Fruit fly (Drosophila melanogaster) whole organism, embryonic: ENCODE results near the gene Obp73a.

ENCODE experiments used
- Ada2b ChIP-seq: fragments of 200-800 bp; sonication (Bioruptor generic); IDR thresholded peaks from 2 replicates; pipeline ENCODE4 v1.3.6; 2022; ENCODE audit warnings: missing biosample characterization, missing genetic modification characterization
- Blimp-1 ChIP-seq: fragments of 200-800 bp; sonication (Bioruptor generic); optimal IDR thresholded peaks from 3 replicates; lab custom pipeline; 2018; ENCODE audit warnings: missing biosample characterization, missing genetic modification characterization, mild to moderate bottlenecking, moderate library complexity, missing genetic modification reagents
- CG10979 ChIP-seq: fragments of 200-800 bp; sonication (Bioruptor generic); optimal IDR thresholded peaks from 2 replicates; lab custom pipeline; 2018; ENCODE audit warnings: missing biosample characterization, mild to moderate bottlenecking, missing genetic modification characterization, moderate library complexity
- CG12659 ChIP-seq: fragments of 200-800 bp; sonication (Bioruptor generic); optimal IDR thresholded peaks from 3 replicates; lab custom pipeline; 2017; ENCODE audit warnings: mild to moderate bottlenecking, missing biosample characterization, missing genetic modification reagents, missing genetic modification characterization
- CG12769 ChIP-seq: fragments of 200-800 bp; sonication (Bioruptor generic); optimal IDR thresholded peaks from 2 replicates; lab custom pipeline; 2019; ENCODE audit warnings: missing biosample characterization, mild to moderate bottlenecking, missing genetic modification characterization, moderate library complexity
- CG13894 ChIP-seq: fragments of 200-800 bp; sonication (Bioruptor generic); optimal IDR thresholded peaks from 3 replicates; lab custom pipeline; 2018; ENCODE audit warnings: missing biosample characterization, mild to moderate bottlenecking, missing genetic modification characterization, moderate library complexity
- CG14667 ChIP-seq: fragments of 200-800 bp; sonication (Bioruptor generic); IDR thresholded peaks from 2 replicates; pipeline ENCODE4 v1.3.6; 2022; ENCODE audit warnings: missing biosample characterization, missing genetic modification characterization
- CG15514 ChIP-seq: fragments of 200-800 bp; sonication (Bioruptor generic); optimal IDR thresholded peaks from 3 replicates; lab custom pipeline; 2017; ENCODE audit warnings: missing biosample characterization, missing genetic modification characterization, mild to moderate bottlenecking, moderate library complexity, missing genetic modification reagents
- CG17359 ChIP-seq: fragments of 200-800 bp; sonication (Bioruptor generic); optimal IDR thresholded peaks from 3 replicates; lab custom pipeline; 2018; ENCODE audit warnings: missing biosample characterization, mild to moderate bottlenecking, missing genetic modification characterization, moderate library complexity
- CG2120 ChIP-seq: fragments of 200-800 bp; sonication (Bioruptor generic); optimal IDR thresholded peaks from 3 replicates; lab custom pipeline; 2016; ENCODE audit warnings: missing biosample characterization, missing genetic modification characterization
- CG2199 ChIP-seq: fragments of 200-800 bp; sonication (Bioruptor generic); IDR thresholded peaks from 3 replicates; pipeline ENCODE4 v1.3.6; 2022; ENCODE audit warnings: missing biosample characterization, missing genetic modification characterization
- CG30431 ChIP-seq: fragments of 200-800 bp; sonication (Bioruptor generic); optimal IDR thresholded peaks from 2 replicates; lab custom pipeline; 2017; ENCODE audit warnings: missing biosample characterization, missing genetic modification characterization
- CG4328 ChIP-seq: fragments of 200-800 bp; sonication (Bioruptor generic); optimal IDR thresholded peaks from 3 replicates; lab custom pipeline; 2017; ENCODE audit warnings: missing biosample characterization, missing genetic modification reagents, missing genetic modification characterization
- CG5953 ChIP-seq: fragments of 200-800 bp; sonication (Bioruptor generic); IDR thresholded peaks from 2 replicates; pipeline ENCODE4 v1.3.6; 2022; ENCODE audit warnings: missing biosample characterization, missing genetic modification characterization
- CG6175 ChIP-seq: fragments of 200-800 bp; sonication (Bioruptor generic); IDR thresholded peaks from 3 replicates; pipeline ENCODE4 v1.3.6; 2022; ENCODE audit warnings: missing biosample characterization, missing genetic modification characterization
- CG7372 ChIP-seq: fragments of 200-800 bp; sonication (Bioruptor generic); IDR thresholded peaks from 2 replicates; pipeline ENCODE4 v1.3.6; 2022; ENCODE audit warnings: missing biosample characterization, missing genetic modification characterization
- CG7556 ChIP-seq: fragments of 200-800 bp; sonication (Bioruptor generic); optimal IDR thresholded peaks from 2 replicates; lab custom pipeline; 2017; ENCODE audit warnings: missing biosample characterization, mild to moderate bottlenecking, missing genetic modification characterization
- CG7987 ChIP-seq: fragments of 200-800 bp; sonication (Bioruptor generic); optimal IDR thresholded peaks from 2 replicates; lab custom pipeline; 2018; ENCODE audit warnings: missing biosample characterization, mild to moderate bottlenecking, missing genetic modification characterization, moderate library complexity
- Dp ChIP-seq: fragments of 200-800 bp; sonication (Bioruptor generic); optimal IDR thresholded peaks from 2 replicates; lab custom pipeline; 2018; ENCODE audit warnings: missing biosample characterization, mild to moderate bottlenecking, missing genetic modification characterization, moderate library complexity
- Hand ChIP-seq: fragments of 200-800 bp; sonication (Bioruptor generic); optimal IDR thresholded peaks from 2 replicates; lab custom pipeline; 2017; ENCODE audit warnings: mild to moderate bottlenecking, missing biosample characterization, missing genetic modification reagents, missing genetic modification characterization
- Hey ChIP-seq: fragments of 200-800 bp; sonication (Bioruptor generic); optimal IDR thresholded peaks from 3 replicates; lab custom pipeline; 2018; ENCODE audit warnings: missing biosample characterization, mild to moderate bottlenecking, missing genetic modification characterization
- Lhr ChIP-seq: fragments of 200-800 bp; sonication (Bioruptor generic); optimal IDR thresholded peaks from 3 replicates; lab custom pipeline; 2017; ENCODE audit warnings: mild to moderate bottlenecking, missing biosample characterization, missing genetic modification reagents, missing genetic modification characterization
- MBD-R2 ChIP-seq: fragments of 200-800 bp; sonication (Bioruptor generic); IDR thresholded peaks from 2 replicates; pipeline ENCODE4 v1.3.6; 2022; ENCODE audit warnings: missing biosample characterization, missing genetic modification characterization
- Mrtf ChIP-seq: fragments of 200-800 bp; sonication (Bioruptor generic); IDR thresholded peaks from 3 replicates; pipeline ENCODE4 v1.3.6; 2022; ENCODE audit warnings: missing biosample characterization, missing genetic modification characterization
- Scr ChIP-seq: fragments of 200-800 bp; sonication (Bioruptor generic); IDR thresholded peaks from 2 replicates; pipeline ENCODE4 v1.3.6; 2022; ENCODE audit warnings: missing biosample characterization, missing genetic modification characterization; ENCODE audit not compliant: partially characterized antibody
- Sry-δ ChIP-seq: fragments of 200-800 bp; sonication (Bioruptor generic); optimal IDR thresholded peaks from 2 replicates; lab custom pipeline; 2016; ENCODE audit warnings: missing biosample characterization, missing genetic modification characterization
- Ssrp ChIP-seq: fragments of 200-800 bp; sonication (Bioruptor generic); optimal IDR thresholded peaks from 2 replicates; lab custom pipeline; 2018; ENCODE audit warnings: missing biosample characterization, mild to moderate bottlenecking, missing genetic modification characterization, moderate library complexity
- Vsx1 ChIP-seq: fragments of 200-800 bp; sonication (Bioruptor generic); optimal IDR thresholded peaks from 2 replicates; lab custom pipeline; 2017; ENCODE audit warnings: missing biosample characterization, mild to moderate bottlenecking, missing genetic modification characterization, missing genetic modification reagents
- abd-A ChIP-seq: fragments of 200-800 bp; sonication (Bioruptor generic); optimal IDR thresholded peaks from 3 replicates; lab custom pipeline; 2019; ENCODE audit warnings: missing biosample characterization, mild to moderate bottlenecking, missing genetic modification characterization, moderate library complexity
- ara ChIP-seq: fragments of 200-800 bp; sonication (Bioruptor generic); IDR thresholded peaks from 2 replicates; pipeline ENCODE4 v1.3.6; 2022; ENCODE audit warnings: missing biosample characterization, missing genetic modification characterization
- bsh ChIP-seq, 2 experiments: fragments of 200-800 bp; sonication (Bioruptor generic); optimal IDR thresholded peaks; 2 replicates each; lab custom pipeline; 2017 to 2018; ENCODE audit warnings: mild to moderate bottlenecking in 2 of 2, missing biosample characterization in 2 of 2, missing genetic modification characterization in 2 of 2, moderate library complexity in 1 of 2
- eve ChIP-seq, 2 experiments: fragments of >200 bp; optimal IDR thresholded peaks; 2 replicates each; lab custom pipeline; 2017; ENCODE audit warnings: missing biosample characterization in 2 of 2, missing genetic modification characterization in 2 of 2
- ewg ChIP-seq: fragments of 200-800 bp; sonication (Bioruptor generic); optimal IDR thresholded peaks from 3 replicates; lab custom pipeline; 2017; ENCODE audit warnings: mild to moderate bottlenecking, missing biosample characterization, missing genetic modification reagents, missing genetic modification characterization
- jumu ChIP-seq: fragments of 200-800 bp; sonication (Bioruptor generic); optimal IDR thresholded peaks from 3 replicates; lab custom pipeline; 2016; ENCODE audit warnings: missing biosample characterization, missing genetic modification characterization
- kni ChIP-seq: fragments of 200-800 bp; sonication (Bioruptor generic); optimal IDR thresholded peaks from 3 replicates; lab custom pipeline; 2017; ENCODE audit warnings: mild to moderate bottlenecking, missing biosample characterization, missing genetic modification reagents, missing genetic modification characterization
- knrl ChIP-seq: fragments of 200-800 bp; sonication (Bioruptor generic); IDR thresholded peaks from 3 replicates; pipeline ENCODE4 v1.3.6; 2022; ENCODE audit warnings: missing biosample characterization, missing genetic modification characterization; ENCODE audit not compliant: partially characterized antibody
- lmd ChIP-seq: fragments of 200-800 bp; sonication (Bioruptor generic); IDR thresholded peaks from 2 replicates; pipeline ENCODE4 v1.3.6; 2022; ENCODE audit warnings: missing biosample characterization, missing genetic modification characterization
- lola ChIP-seq, 3 experiments: fragments of >200 bp in 2 of 3; fragments of 200-800 bp in 1 of 3; sonication (Bioruptor generic) in 1 of 3; optimal IDR thresholded peaks; 2 replicates each; lab custom pipeline; 2017 to 2019; ENCODE audit warnings: missing biosample characterization in 3 of 3, missing genetic modification characterization in 3 of 3, mild to moderate bottlenecking in 1 of 3, moderate library complexity in 1 of 3
- lov ChIP-seq, 2 experiments: fragments of 200-800 bp in 1 of 2; fragments of >200 bp in 1 of 2; sonication (Bioruptor generic) in 1 of 2; IDR thresholded peaks in 1 of 2; optimal IDR thresholded peaks in 1 of 2; 2 replicates in 1 of 2; 3 replicates in 1 of 2; pipeline versions ENCODE4 v1.3.6 to Lab custom; 2017 to 2022; ENCODE audit warnings: missing biosample characterization in 1 of 2, missing genetic modification characterization in 1 of 2
- pzg ChIP-seq: fragments of 200-800 bp; sonication (Bioruptor generic); optimal IDR thresholded peaks from 3 replicates; lab custom pipeline; 2018; ENCODE audit warnings: missing biosample characterization, mild to moderate bottlenecking, missing genetic modification characterization, moderate library complexity
- rib ChIP-seq: fragments of 200-800 bp; sonication (Bioruptor generic); IDR thresholded peaks from 2 replicates; pipeline ENCODE4 v1.3.6; 2022; ENCODE audit warnings: missing biosample characterization, missing genetic modification characterization
- run ChIP-seq: fragments of 200-800 bp; sonication (Bioruptor generic); optimal IDR thresholded peaks from 3 replicates; lab custom pipeline; 2018; ENCODE audit warnings: missing biosample characterization, mild to moderate bottlenecking, missing genetic modification characterization
- sima ChIP-seq: fragments of 200-800 bp; sonication (Bioruptor generic); optimal IDR thresholded peaks from 2 replicates; lab custom pipeline; 2016; ENCODE audit warnings: missing biosample characterization, missing genetic modification characterization
- stwl ChIP-seq: fragments of 200-800 bp; sonication (Bioruptor generic); optimal IDR thresholded peaks from 3 replicates; lab custom pipeline; 2018; ENCODE audit warnings: missing biosample characterization, mild to moderate bottlenecking, missing genetic modification characterization, moderate library complexity
- tna ChIP-seq: fragments of 200-800 bp; sonication (Bioruptor generic); IDR thresholded peaks from 2 replicates; pipeline ENCODE4 v1.3.6; 2022; ENCODE audit warnings: missing biosample characterization, missing genetic modification characterization; ENCODE audit not compliant: partially characterized antibody
- vvl ChIP-seq: fragments of 200-800 bp; sonication (Bioruptor generic); IDR thresholded peaks from 2 replicates; pipeline ENCODE4 v1.3.6; 2022; ENCODE audit warnings: missing biosample characterization, missing genetic modification characterization
- wek ChIP-seq: fragments of 200-800 bp; sonication (Bioruptor generic); optimal IDR thresholded peaks from 3 replicates; lab custom pipeline; 2018; ENCODE audit warnings: missing biosample characterization, mild to moderate bottlenecking, missing genetic modification characterization, moderate library complexity
- z ChIP-seq: fragments of 200-800 bp; sonication (Bioruptor generic); IDR thresholded peaks from 3 replicates; pipeline ENCODE4 v1.3.6; 2022; ENCODE audit warnings: missing biosample characterization, missing genetic modification characterization

Obp73a gene

DNA sequence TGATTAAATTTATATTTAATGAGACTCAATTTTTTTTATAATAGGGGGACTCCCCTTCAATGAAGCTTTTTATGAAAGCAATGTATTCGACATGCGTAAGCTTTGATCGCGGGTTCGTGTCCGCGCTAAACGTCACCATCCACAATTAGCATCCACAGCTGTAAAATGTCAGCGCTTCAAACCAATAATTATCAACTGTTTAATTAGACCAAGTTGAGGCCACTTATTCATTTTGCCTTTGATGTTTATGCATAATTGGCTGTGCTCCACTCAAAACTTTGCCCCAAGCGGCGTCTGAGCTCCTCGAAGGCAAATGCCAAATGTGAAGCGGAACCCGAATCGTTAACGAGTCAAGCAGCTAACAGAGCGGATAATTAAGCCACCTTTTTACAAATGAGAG, 41.4 kb downstream of the Obp73a start (continued):
- TF ChIP-seq Ada2b (GFP tag; lab: Robert Waterston, UW) (no peak), CG30431 (GFP tag; lab: Kevin White, UChicago) (no peak), run (tag; lab: Kevin White, UChicago) (no peak), CG14667 (GFP tag; lab: Robert Waterston, UW) (no peak), z (GFP tag; lab: Robert Waterston, UW) (no peak), Sry-δ (GFP tag; lab: Kevin White, UChicago) (no peak), knrl (GFP tag; lab: Robert Waterston, UW) (peak; percentile 29; the same call in 1 of the 3 replicates), Mrtf (GFP tag; lab: Robert Waterston, UW) (no peak), CG17359 (tag; lab: Kevin White, UChicago) (no peak), CG7987 (GFP tag; lab: Kevin White, UChicago) (no peak), CG5953 (0 out of 2 replicates have a peak, but pooled peaks have one; percentile 41), CG7556 (GFP tag; lab: Kevin White, UChicago) (no peak), Ssrp (tag; lab: Kevin White, UChicago) (no peak), wek (peak; percentile 94), bsh (GFP tag; optimal IDR thresholded peaks at IDR 0.05; lab: Kevin White, UChicago) (no peak), vvl (GFP tag; lab: Robert Waterston, UW) (peak; percentile 56), eve (GFP tag; optimal IDR thresholded peaks at IDR 0.05; lab: Kevin White, UChicago) (no peak), abd-A (tag; lab: Kevin White, UChicago) (peak; percentile 73), ewg (GFP tag; lab: Kevin White, UChicago) (no peak), CG12659 (GFP tag; lab: Kevin White, UChicago) (no peak), CG15514 (GFP tag; lab: Kevin White, UChicago) (peak; percentile 6), sima (GFP tag; lab: Kevin White, UChicago) (no peak), CG7372 (GFP tag; lab: Robert Waterston, UW) (no peak), Blimp-1 (GFP tag; lab: Kevin White, UChicago) (peak; percentile 97), CG12769 (tag; lab: Kevin White, UChicago) (peak; percentile 60), ara (GFP tag; lab: Robert Waterston, UW) (no peak), Hey (tag; lab: Kevin White, UChicago) (no peak), pzg (GFP tag; lab: Kevin White, UChicago) (peak; percentile 8), CG10979 (tag; lab: Kevin White, UChicago) (no peak), CG2199 (GFP tag; lab: Robert Waterston, UW) (0 out of 3 replicates have a peak, but pooled peaks have one; percentile 26), jumu (GFP tag; lab: Kevin White, UChicago) (no peak), MBD-R2 (GFP tag; lab: Robert Waterston, UW) (0 out of 2 replicates have a peak, but pooled peaks have one; percentile 14), Dp (GFP tag; lab: Kevin White, UChicago) (no peak), kni (GFP tag; lab: Kevin White, UChicago) (peak; percentile 46), CG4328 (GFP tag; lab: Kevin White, UChicago) (no peak), CG13894 (tag; lab: Kevin White, UChicago) (peak; percentile 29), lola (GFP tag; optimal IDR thresholded peaks at IDR 0.05; lab: Kevin White, UChicago) (no peak), CG2120 (GFP tag; lab: Kevin White, UChicago) (no peak), Vsx1 (GFP tag; lab: Kevin White, UChicago) (peak; percentile 82), Lhr (peak; percentile 17), Hand (no peak), lmd (no peak), stwl (tag; lab: Kevin White, UChicago) (peak; percentile 43), tna (GFP tag; lab: Robert Waterston, UW) (peak; percentile 41; the same call in 1 of the 2 replicates), rib (GFP tag; lab: Robert Waterston, UW) (no peak), CG6175 (peak; percentile 73; the same call in 2 of the 3 replicates), lov (optimal IDR thresholded peaks at IDR 0.05; lab: Kevin White, UChicago) (no peak), lov (GFP tag; IDR thresholded peaks at IDR 0.05; lab: Robert Waterston, UW) (no peak), Scr (GFP tag; lab: Robert Waterston, UW) (0 out of 2 replicates have a peak, but pooled peaks have one; percentile 10)
